Worm (Caenorhabditis elegans): ENCODE measurements around the gene atg-9.

- no peak for TF ChIP-seq tag-97 (GFP tag; IDR thresholded peaks at IDR 0.05)
- no peak for TF ChIP-seq ama-1 (optimal IDR thresholded peaks at IDR 0.05)
- TF ChIP-seq Y75B8A.6 (GFP tag; IDR thresholded peaks at IDR 0.05): no peak
- TF ChIP-seq lin-15B (tag; optimal IDR thresholded peaks at IDR 0.05): no peak
- TF ChIP-seq jun-1 (tag; optimal IDR thresholded peaks at IDR 0.05): no peak
- TF ChIP-seq nhr-77 (tag; optimal IDR thresholded peaks at IDR 0.05): no peak
- TF ChIP-seq zip-2 (tag; optimal IDR thresholded peaks at IDR 0.05): no peak
- TF ChIP-seq unc-39 (tag; optimal IDR thresholded peaks at IDR 0.05): no peak
Observed at ce11 chrV:342346-342745, 6.8 kb upstream of the atg-9 start.

Data from whole organism, L4 larva.